Worm (Caenorhabditis elegans) whole organism, L2 larva: ENCODE measurements around the gene Y119D3B.14.

Source experiments
- C34F6.9 ChIP-seq: fragments of 150-350 bp; optimal IDR thresholded peaks from 2 replicates; lab custom pipeline; 2014; ENCODE audit warnings: missing biosample characterization, missing genetic modification characterization
- F13H6.1 ChIP-seq: sonication (generic microtip); optimal IDR thresholded peaks from 2 replicates; lab custom pipeline; 2016; ENCODE audit warnings: missing genetic modification characterization, missing compliant biosample characterization
- R02D3.7 ChIP-seq: fragments of 150-350 bp; optimal IDR thresholded peaks from 2 replicates; lab custom pipeline; 2014; ENCODE audit warnings: missing biosample characterization, missing genetic modification characterization
- ZK546.5 ChIP-seq: sonication (generic microtip); optimal IDR thresholded peaks from 2 replicates; lab custom pipeline; 2017; ENCODE audit warnings: missing biosample characterization, missing genetic modification characterization
- alr-1 ChIP-seq: fragments of 150-350 bp; optimal IDR thresholded peaks from 2 replicates; lab custom pipeline; 2014; ENCODE audit warnings: missing biosample characterization, missing genetic modification characterization
- aly-2 ChIP-seq: fragments of 150-350 bp; optimal IDR thresholded peaks from 2 replicates; lab custom pipeline; 2014; ENCODE audit warnings: missing biosample characterization, missing genetic modification characterization
- ama-1 ChIP-seq: fragments of 150-350 bp; optimal IDR thresholded peaks from 2 replicates; lab custom pipeline; 2018; ENCODE audit warnings: inconsistent platforms
- blmp-1 ChIP-seq: sonication (generic microtip); optimal IDR thresholded peaks from 2 replicates; lab custom pipeline; 2017; ENCODE audit warnings: missing genetic modification characterization, mild to moderate bottlenecking, missing compliant biosample characterization, antibody characterized with exemption, moderate library complexity; ENCODE audit not compliant: insufficient read depth
- ceh-16 ChIP-seq: fragments of 150-350 bp; optimal IDR thresholded peaks from 2 replicates; lab custom pipeline; 2014; ENCODE audit warnings: missing biosample characterization, missing genetic modification characterization
- crh-2 ChIP-seq: sonication (generic microtip); optimal IDR thresholded peaks from 2 replicates; lab custom pipeline; 2017; ENCODE audit warnings: missing biosample characterization, missing genetic modification characterization
- egl-27 ChIP-seq: sonication (generic microtip); optimal IDR thresholded peaks from 3 replicates; lab custom pipeline; 2017; ENCODE audit warnings: missing biosample characterization, missing genetic modification reagents, missing genetic modification characterization
- elt-1 ChIP-seq: fragments of 150-350 bp; optimal IDR thresholded peaks from 2 replicates; lab custom pipeline; 2014; ENCODE audit warnings: missing biosample characterization, missing genetic modification characterization
- fos-1 ChIP-seq: fragments of 150-350 bp; optimal IDR thresholded peaks from 2 replicates; lab custom pipeline; 2014; ENCODE audit warnings: missing biosample characterization, missing genetic modification characterization
- lin-13 ChIP-seq: fragments of 150-350 bp; optimal IDR thresholded peaks from 2 replicates; lab custom pipeline; 2014; ENCODE audit warnings: missing biosample characterization, missing genetic modification reagents, missing genetic modification characterization
- lin-39 ChIP-seq: fragments of 150-350 bp; optimal IDR thresholded peaks from 2 replicates; lab custom pipeline; 2014; ENCODE audit warnings: missing biosample characterization, missing genetic modification reagents, missing genetic modification characterization
- mab-5 ChIP-seq: fragments of 150-350 bp; optimal IDR thresholded peaks from 2 replicates; lab custom pipeline; 2014; ENCODE audit warnings: missing biosample characterization, missing genetic modification characterization
- mdl-1 ChIP-seq, 2 experiments: fragments of 150-350 bp in 1 of 2; sonication (generic microtip) in 1 of 2; optimal IDR thresholded peaks; 2 replicates each; lab custom pipeline; 2017; ENCODE audit warnings: missing biosample characterization in 2 of 2, missing genetic modification characterization in 2 of 2
- nhr-11 ChIP-seq: fragments of 150-350 bp; optimal IDR thresholded peaks from 2 replicates; lab custom pipeline; 2014; ENCODE audit warnings: missing biosample characterization, missing genetic modification characterization
- nhr-129 ChIP-seq: fragments of 150-350 bp; optimal IDR thresholded peaks from 2 replicates; lab custom pipeline; 2014; ENCODE audit warnings: missing biosample characterization, missing genetic modification characterization
- nhr-21 ChIP-seq: fragments of 150-350 bp; optimal IDR thresholded peaks from 2 replicates; lab custom pipeline; 2014; ENCODE audit warnings: missing biosample characterization, missing genetic modification characterization
- nhr-237 ChIP-seq: fragments of 150-350 bp; optimal IDR thresholded peaks from 2 replicates; lab custom pipeline; 2014; ENCODE audit warnings: missing biosample characterization, missing genetic modification characterization
- nhr-25 ChIP-seq: fragments of 150-350 bp; sonication (generic microtip); optimal IDR thresholded peaks from 3 replicates; lab custom pipeline; 2014; ENCODE audit warnings: missing biosample characterization, missing genetic modification characterization
- nhr-77 ChIP-seq: fragments of 150-350 bp; optimal IDR thresholded peaks from 2 replicates; lab custom pipeline; 2014; ENCODE audit warnings: missing biosample characterization, missing genetic modification characterization
- peb-1 ChIP-seq: fragments of 150-350 bp; optimal IDR thresholded peaks from 2 replicates; lab custom pipeline; 2014; ENCODE audit warnings: missing biosample characterization, missing genetic modification characterization
- sem-4 ChIP-seq: fragments of 150-350 bp; optimal IDR thresholded peaks from 2 replicates; lab custom pipeline; 2014; ENCODE audit warnings: missing biosample characterization, missing genetic modification reagents, missing genetic modification characterization
- skn-1 ChIP-seq: sonication (generic microtip); optimal IDR thresholded peaks from 2 replicates; lab custom pipeline; 2017; ENCODE audit warnings: missing biosample characterization, missing genetic modification characterization
- sma-9 ChIP-seq, 2 experiments: fragments of 150-350 bp in 1 of 2; sonication (generic microtip) in 1 of 2; optimal IDR thresholded peaks; 2 replicates each; lab custom pipeline; 2014 to 2016; ENCODE audit warnings: missing genetic modification characterization in 2 of 2, mild to moderate bottlenecking in 1 of 2, missing biosample characterization in 1 of 2, missing compliant biosample characterization in 1 of 2, missing genetic modification reagents in 1 of 2, moderate library complexity in 1 of 2
- snpc-4 ChIP-seq: fragments of 150-350 bp; optimal IDR thresholded peaks from 2 replicates; lab custom pipeline; 2014; ENCODE audit warnings: missing biosample characterization, missing genetic modification characterization
- unc-39 ChIP-seq: fragments of 150-350 bp; optimal IDR thresholded peaks from 2 replicates; lab custom pipeline; 2014; ENCODE audit warnings: missing biosample characterization, missing genetic modification characterization
- unc-55 ChIP-seq: fragments of 150-350 bp; sonication (generic microtip); optimal IDR thresholded peaks from 3 replicates; lab custom pipeline; 2014; ENCODE audit warnings: missing biosample characterization, missing genetic modification reagents, missing genetic modification characterization
- zag-1 ChIP-seq: fragments of 150-350 bp; optimal IDR thresholded peaks from 2 replicates; lab custom pipeline; 2014; ENCODE audit warnings: missing biosample characterization, missing genetic modification characterization
- ztf-1 ChIP-seq: fragments of 200-800 bp; sonication (Bioruptor generic); conservative IDR thresholded peaks from 2 replicates; pipeline ENCODE4 v1.3.6; 2022; ENCODE audit warnings: missing genetic modification characterization, missing compliant biosample characterization
- ztf-4 ChIP-seq: fragments of 150-350 bp; optimal IDR thresholded peaks from 2 replicates; lab custom pipeline; 2014; ENCODE audit warnings: missing biosample characterization, missing genetic modification characterization

Gene Y119D3B.14

ce11 chrIII:1225116-1225515 is 31.5 kb upstream of the Y119D3B.14 start:
- no peak for TF ChIP-seq sem-4 (tag; lab: Kevin White, UChicago)
- no peak for TF ChIP-seq unc-39
- TF ChIP-seq ztf-1 (GFP tag; lab: Robert Waterston, UW): no peak
- TF ChIP-seq blmp-1 (tag; lab: Kevin White, UChicago): no peak
- TF ChIP-seq snpc-4 (tag; lab: Kevin White, UChicago): no peak
- no peak for TF ChIP-seq nhr-11 (tag; lab: Kevin White, UChicago)
- TF ChIP-seq crh-2 (tag; lab: Kevin White, UChicago): no peak
- no peak for TF ChIP-seq mab-5 (tag; lab: Kevin White, UChicago)
- TF ChIP-seq zag-1 (tag; lab: Kevin White, UChicago): no peak
- no peak for TF ChIP-seq ztf-4
- TF ChIP-seq nhr-25: no peak
- no peak for TF ChIP-seq lin-39 (tag; lab: Kevin White, UChicago)
- no peak for TF ChIP-seq nhr-77 (tag; lab: Kevin White, UChicago)
- TF ChIP-seq ZK546.5 (tag; lab: Kevin White, UChicago): no peak
- no peak for TF ChIP-seq alr-1 (tag; lab: Kevin White, UChicago)
- TF ChIP-seq elt-1: no peak
- no peak for TF ChIP-seq skn-1 (tag; lab: Kevin White, UChicago)
- no peak for TF ChIP-seq F13H6.1

- TF ChIP-seq nhr-11 (tag; lab: Kevin White, UChicago) (no peak), sma-9 (GFP tag; optimal IDR thresholded peaks at IDR 0.05; lab: Kevin White, UChicago) (peak; percentile 62), sma-9 (tag; optimal IDR thresholded peaks at IDR 0.05; lab: Kevin White, UChicago) (no peak), fos-1 (tag; lab: Kevin White, UChicago) (peak; percentile 68), lin-13 (GFP tag; lab: Kevin White, UChicago) (peak; percentile 36), nhr-237 (no peak), ZK546.5 (tag; lab: Kevin White, UChicago) (no peak), aly-2 (tag; lab: Kevin White, UChicago) (no peak), nhr-21 (tag; lab: Kevin White, UChicago) (no peak), nhr-129 (peak; percentile 25), ceh-16 (tag; lab: Kevin White, UChicago) (no peak), unc-55 (GFP tag; lab: Kevin White, UChicago) (no peak), F13H6.1 (peak; percentile 61), ama-1 (lab: Kevin White, UChicago) (no peak), peb-1 (tag; lab: Kevin White, UChicago) (no peak), C34F6.9 (tag; lab: Kevin White, UChicago) (no peak), lin-39 (tag; lab: Kevin White, UChicago) (no peak), R02D3.7 (tag; lab: Kevin White, UChicago) (no peak), blmp-1 (tag; lab: Kevin White, UChicago) (no peak), skn-1 (tag; lab: Kevin White, UChicago) (no peak), mdl-1 (tag; optimal IDR thresholded peaks at IDR 0.05; lab: Kevin White, UChicago) (no peak), crh-2 (tag; lab: Kevin White, UChicago) (peak; percentile 85), sem-4 (tag; lab: Kevin White, UChicago) (no peak), ztf-4 (no peak)
Observed at ce11 chrIII:1223319-1224093, 29.9 kb upstream of the Y119D3B.14 start.

- TF ChIP-seq fos-1 (tag; lab: Kevin White, UChicago) (peak; percentile 65), lin-39 (tag; lab: Kevin White, UChicago) (no peak), egl-27 (tag; lab: Kevin White, UChicago) (no peak)
Observed at ce11 chrIII:1221995-1222394, 28.4 kb upstream of the Y119D3B.14 start.

ce11 chrIII:1220012-1220411 is 26.4 kb upstream of the Y119D3B.14 start:
- TF ChIP-seq fos-1 (tag; lab: Kevin White, UChicago): peak; percentile 50
- no peak for TF ChIP-seq nhr-21 (tag; lab: Kevin White, UChicago)

- no peak for TF ChIP-seq nhr-129
- TF ChIP-seq lin-13 (GFP tag; lab: Kevin White, UChicago): peak; percentile 58
Observed at ce11 chrIII:1218998-1219397, 25.4 kb upstream of the Y119D3B.14 start.
